Worm (Caenorhabditis elegans): ENCODE results near the gene str-166.
A peak's percentile ranks its signal among the peaks of the same experiment; 100 is the strongest.

The str-166 gene

DNA sequence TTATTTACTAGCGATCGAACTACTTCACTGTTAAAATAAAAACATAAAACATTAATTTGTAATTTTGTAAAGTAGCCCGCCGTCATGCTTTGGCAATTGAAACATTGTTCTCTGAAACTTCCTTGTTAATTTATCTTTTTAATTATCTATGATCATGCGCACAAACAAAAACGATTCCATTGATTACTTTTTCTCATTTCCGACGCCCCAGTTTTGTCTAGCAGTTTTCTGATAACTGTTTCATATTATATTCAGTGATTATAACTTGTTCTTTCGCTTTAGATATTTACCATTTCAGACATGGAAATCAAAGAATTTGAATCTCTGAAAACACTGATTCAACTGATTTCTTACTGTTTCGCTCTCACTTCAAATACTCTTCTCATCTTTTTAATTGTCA, 7.0 kb upstream of the str-166 start, which contains the start of gene str-170:
str-170 (plus strand) TSS at position 301 of the 400 bp plus-strand sequence.
- TF ChIP-seq tlf-1 (GFP tag; optimal IDR thresholded peaks at IDR 0.05) (no peak), athp-1 (tag; optimal IDR thresholded peaks at IDR 0.05) (no peak), ceh-40 (GFP tag; IDR thresholded peaks at IDR 0.05) (no peak), zfh-2 (GFP tag; conservative IDR thresholded peaks at IDR 0.05) (no peak), ceh-58 (GFP tag; IDR thresholded peaks at IDR 0.05) (no peak), dpff-1 (tag; optimal IDR thresholded peaks at IDR 0.05) (no peak), rpc-1 (optimal IDR thresholded peaks at IDR 0.05) (no peak), rpc-1 (tag; optimal IDR thresholded peaks at IDR 0.05) (no peak), Y53G8AR.9 (GFP tag; conservative IDR thresholded peaks at IDR 0.05) (no peak), sptf-2 (GFP tag; optimal IDR thresholded peaks at IDR 0.05) (no peak), pbrm-1 (GFP tag; IDR thresholded peaks at IDR 0.05) (no peak), egrh-3 (GFP tag; IDR thresholded peaks at IDR 0.05) (no peak)

- TF ChIP-seq lin-40 (tag; optimal IDR thresholded peaks at IDR 0.05), result no peak
- TF ChIP-seq lin-54 (GFP tag; optimal IDR thresholded peaks at IDR 0.05), result peak; percentile 73
- TF ChIP-seq gei-17 (GFP tag; optimal IDR thresholded peaks at IDR 0.05), result no peak
- no peak for TF ChIP-seq dpff-1 (tag; optimal IDR thresholded peaks at IDR 0.05)
- TF ChIP-seq F22D6.2 (tag; optimal IDR thresholded peaks at IDR 0.05), result no peak
- TF ChIP-seq cebp-2 (GFP tag; IDR thresholded peaks at IDR 0.05), result no peak
- no peak for TF ChIP-seq dox-1 (GFP tag; IDR thresholded peaks at IDR 0.05)
- TF ChIP-seq hmg-1.2 (GFP tag; IDR thresholded peaks at IDR 0.05), result peak; percentile 95
- no peak for TF ChIP-seq hrde-1 (tag; optimal IDR thresholded peaks at IDR 0.05; ENCODE audit: borderline replicate concordance)
- no peak for TF ChIP-seq nhr-90 (tag; optimal IDR thresholded peaks at IDR 0.05)
- TF ChIP-seq egl-18 (GFP tag; IDR thresholded peaks at IDR 0.05), result no peak
- TF ChIP-seq lir-1 (GFP tag; conservative IDR thresholded peaks at IDR 0.05), result peak; percentile 77
- no peak for TF ChIP-seq zfh-2 (GFP tag; conservative IDR thresholded peaks at IDR 0.05)
- TF ChIP-seq rcor-1 (GFP tag; IDR thresholded peaks at IDR 0.05), result peak; percentile 96
- TF ChIP-seq ztf-28 (GFP tag; IDR thresholded peaks at IDR 0.05), result no peak
- no peak for TF ChIP-seq Y67H2A.10 (GFP tag; conservative IDR thresholded peaks at IDR 0.05)
- no peak for TF ChIP-seq sea-2 (GFP tag; IDR thresholded peaks at IDR 0.05)
- no peak for TF ChIP-seq nfya-1 (tag; optimal IDR thresholded peaks at IDR 0.05; ENCODE audit: borderline replicate concordance, insufficient read depth)
- no peak for TF ChIP-seq somi-1 (GFP tag; optimal IDR thresholded peaks at IDR 0.05)
- no peak; the same call in 1 of the 2 replicates for TF ChIP-seq attf-3 (GFP tag; conservative IDR thresholded peaks at IDR 0.05)
- no peak for TF ChIP-seq nhr-120 (GFP tag; IDR thresholded peaks at IDR 0.05)
- no peak for TF ChIP-seq nfyb-1 (GFP tag; IDR thresholded peaks at IDR 0.05)
- TF ChIP-seq hlh-26 (GFP tag; conservative IDR thresholded peaks at IDR 0.05), result no peak
- TF ChIP-seq let-607 (tag; optimal IDR thresholded peaks at IDR 0.05), result no peak
- no peak for TF ChIP-seq ztf-6 (GFP tag; IDR thresholded peaks at IDR 0.05)
- no peak for TF ChIP-seq let-526 (GFP tag; IDR thresholded peaks at IDR 0.05)
- no peak for TF ChIP-seq hlh-12 (tag; optimal IDR thresholded peaks at IDR 0.05)
- TF ChIP-seq rpc-1 (optimal IDR thresholded peaks at IDR 0.05), result no peak
- TF ChIP-seq rpc-1 (tag; optimal IDR thresholded peaks at IDR 0.05), result peak; percentile 25
- TF ChIP-seq Y79H2A.3 (GFP tag; conservative IDR thresholded peaks at IDR 0.05), result no peak
- TF ChIP-seq ama-1 (optimal IDR thresholded peaks at IDR 0.05), result peak; percentile 48
- TF ChIP-seq ama-1 (GFP tag; optimal IDR thresholded peaks at IDR 0.05), result no peak
- TF ChIP-seq snpc-1.3 (tag; optimal IDR thresholded peaks at IDR 0.05; ENCODE audit: insufficient read depth), result peak; percentile 97
- TF ChIP-seq B0261.1 (tag; optimal IDR thresholded peaks at IDR 0.05), result peak; percentile 24
- TF ChIP-seq atf-7 (tag; optimal IDR thresholded peaks at IDR 0.05), result no peak
- TF ChIP-seq F57A8.1 (GFP tag; optimal IDR thresholded peaks at IDR 0.05), result no peak
- peak; percentile 24 for TF ChIP-seq nhr-27 (tag; optimal IDR thresholded peaks at IDR 0.05)
- TF ChIP-seq nfya-2 (GFP tag; IDR thresholded peaks at IDR 0.05), result no peak
- TF ChIP-seq hmg-20 (GFP tag; IDR thresholded peaks at IDR 0.05), result no peak; the same call in 1 of the 2 replicates
- peak; percentile 45 for TF ChIP-seq T26A5.8 (tag; optimal IDR thresholded peaks at IDR 0.05)
Observed at ce11 chrIV:4880634-4881033, 3.5 kb upstream of the str-166 start.

All from whole organism, young adult.